Worm (Caenorhabditis elegans) whole organism, late embryonic: ENCODE results near the gene cap-2.
"Not testable (repeated sequence)": the region's sequence is repeated elsewhere in the genome, so short reads cannot be mapped to it uniquely, and the experiment has no call there.

Source experiments
- ceh-30 ChIP-seq: fragments of 150-350 bp; optimal IDR thresholded peaks from 2 replicates; lab custom pipeline; 2014; ENCODE audit warnings: missing biosample characterization, missing genetic modification characterization
- nfya-1 ChIP-seq: sonication (generic microtip); optimal IDR thresholded peaks from 2 replicates; lab custom pipeline; 2017; ENCODE audit warnings: missing genetic modification characterization, mild to moderate bottlenecking, missing compliant biosample characterization, antibody characterized with exemption, moderate library complexity
- pros-1 ChIP-seq: fragments of 150-350 bp; optimal IDR thresholded peaks from 2 replicates; lab custom pipeline; 2014; ENCODE audit warnings: missing biosample characterization, missing genetic modification reagents, missing genetic modification characterization
- rnt-1 ChIP-seq: sonication (generic microtip); optimal IDR thresholded peaks from 2 replicates; lab custom pipeline; 2016; ENCODE audit warnings: missing genetic modification characterization, missing compliant biosample characterization

ce11 chrII:10904379-10904778, 35.4 kb downstream of the cap-2 start, which contains the start of gene sra-12:
- not testable (repeated sequence) for TF ChIP-seq nfya-1 (tag; lab: Kevin White, UChicago); pros-1; ceh-30 (tag; lab: Kevin White, UChicago); rnt-1 (tag; lab: Kevin White, UChicago)
